Worm (Caenorhabditis elegans): Measurements from ENCODE around the gene luc-7L3.

luc-7L3 gene

ce11 chrII:66322-66721 is 31.5 kb downstream of the luc-7L3 start (continued):
- TF ChIP-seq Y75B8A.6 (GFP tag; IDR thresholded peaks at IDR 0.05) (no peak), jun-1 (tag; optimal IDR thresholded peaks at IDR 0.05) (no peak), lin-38 (GFP tag; IDR thresholded peaks at IDR 0.05) (no peak), F49E8.2 (tag; optimal IDR thresholded peaks at IDR 0.05; ENCODE audit: borderline replicate concordance) (no peak), daf-16 (GFP tag; optimal IDR thresholded peaks at IDR 0.05) (no peak), daf-16 (tag; optimal IDR thresholded peaks at IDR 0.05) (peak; percentile 19)

- peak; percentile 31 for TF ChIP-seq pqm-1 (tag; optimal IDR thresholded peaks at IDR 0.05)
- no peak for TF ChIP-seq nhr-102 (tag; optimal IDR thresholded peaks at IDR 0.05)
- TF ChIP-seq dve-1 (tag; optimal IDR thresholded peaks at IDR 0.05; ENCODE audit: insufficient read depth): peak; percentile 13
- TF ChIP-seq dmd-6 (GFP tag; IDR thresholded peaks at IDR 0.05): peak; percentile 32; the same call in 1 of the 2 replicates
Observed at ce11 chrII:65484-65883, 32.3 kb downstream of the luc-7L3 start.

ce11 chrII:61013-61412 is 36.8 kb downstream of the luc-7L3 start, which contains the start of gene C23H3.2:
C23H3.2 (plus strand) TSS chrII:61313.
- no peak for TF ChIP-seq hlh-11 (tag; optimal IDR thresholded peaks at IDR 0.05)
- no peak for TF ChIP-seq daf-16 (GFP tag; optimal IDR thresholded peaks at IDR 0.05)
- no peak for TF ChIP-seq daf-16 (tag; optimal IDR thresholded peaks at IDR 0.05)
- no peak for TF ChIP-seq fkh-10 (GFP tag; optimal IDR thresholded peaks at IDR 0.05)
- TF ChIP-seq ctbp-1 (GFP tag; IDR thresholded peaks at IDR 0.05): no peak
- no peak for TF ChIP-seq hlh-30 (tag; optimal IDR thresholded peaks at IDR 0.05; ENCODE audit: insufficient read depth)
- no peak for TF ChIP-seq tra-1 (GFP tag; IDR thresholded peaks at IDR 0.05)
- no peak for TF ChIP-seq nhr-25 (tag; optimal IDR thresholded peaks at IDR 0.05; ENCODE audit: borderline replicate concordance, insufficient read depth)
- no peak for TF ChIP-seq sdz-12 (GFP tag; optimal IDR thresholded peaks at IDR 0.05)
- no peak for TF ChIP-seq T20F7.1 (GFP tag; optimal IDR thresholded peaks at IDR 0.05)
- no peak for TF ChIP-seq lin-38 (GFP tag; IDR thresholded peaks at IDR 0.05)

ce11 chrII:60049-60448 is 37.8 kb downstream of the luc-7L3 start:
- TF ChIP-seq ceh-28 (tag; optimal IDR thresholded peaks at IDR 0.05) (no peak), tra-1 (GFP tag; IDR thresholded peaks at IDR 0.05) (no peak), R02D3.7 (tag; optimal IDR thresholded peaks at IDR 0.05) (no peak), nhr-77 (tag; optimal IDR thresholded peaks at IDR 0.05) (no peak), mep-1 (tag; optimal IDR thresholded peaks at IDR 0.05) (no peak), ZK546.5 (tag; optimal IDR thresholded peaks at IDR 0.05) (no peak), daf-8 (GFP tag; IDR thresholded peaks at IDR 0.05) (no peak), daf-19 (GFP tag; conservative IDR thresholded peaks at IDR 0.05) (no peak), lin-29 (GFP tag; IDR thresholded peaks at IDR 0.05) (no peak), arid-1 (GFP tag; conservative IDR thresholded peaks at IDR 0.05) (no peak), lin-39 (tag; optimal IDR thresholded peaks at IDR 0.05) (no peak), daf-12 (tag; optimal IDR thresholded peaks at IDR 0.05) (no peak), hlh-30 (tag; optimal IDR thresholded peaks at IDR 0.05; ENCODE audit: insufficient read depth) (peak; percentile 47), hlh-11 (tag; optimal IDR thresholded peaks at IDR 0.05) (peak; percentile 22), ceh-62 (tag; optimal IDR thresholded peaks at IDR 0.05) (no peak), spr-1 (tag; optimal IDR thresholded peaks at IDR 0.05) (no peak), mdl-1 (tag; optimal IDR thresholded peaks at IDR 0.05) (no peak), nhr-28 (tag; optimal IDR thresholded peaks at IDR 0.05) (peak; percentile 26), mdt-29 (GFP tag; IDR thresholded peaks at IDR 0.05) (no peak), dmd-9 (GFP tag; IDR thresholded peaks at IDR 0.05) (no peak), pha-4 (GFP tag; IDR thresholded peaks at IDR 0.05) (no peak), pha-4 (tag; optimal IDR thresholded peaks at IDR 0.05) (no peak), snpc-4 (tag; optimal IDR thresholded peaks at IDR 0.05) (no peak), F49E8.2 (tag; optimal IDR thresholded peaks at IDR 0.05; ENCODE audit: borderline replicate concordance) (no peak), saeg-2 (GFP tag; IDR thresholded peaks at IDR 0.05) (no peak), cey-2 (tag; optimal IDR thresholded peaks at IDR 0.05; ENCODE audit: borderline replicate concordance, insufficient read depth) (no peak)

Measured in whole organism, L4 larva.